Fruit fly (Drosophila melanogaster) whole organism, embryonic: ENCODE results near the gene CG43138.

ENCODE experiments used
- Abd-B ChIP-seq: fragments of 200-800 bp; sonication (Bioruptor generic); optimal IDR thresholded peaks from 2 replicates; lab custom pipeline; 2018; ENCODE audit warnings: missing biosample characterization, mild to moderate bottlenecking, missing genetic modification characterization, moderate library complexity
- Atf6 ChIP-seq: fragments of 200-800 bp; sonication (Bioruptor generic); IDR thresholded peaks from 2 replicates; pipeline ENCODE4 v1.3.6; 2022; ENCODE audit warnings: missing biosample characterization, missing genetic modification characterization
- CG11723 ChIP-seq: fragments of 200-800 bp; sonication (Bioruptor generic); optimal IDR thresholded peaks from 2 replicates; lab custom pipeline; 2017; ENCODE audit warnings: missing biosample characterization, mild to moderate bottlenecking, missing genetic modification characterization
- CG12659 ChIP-seq: fragments of 200-800 bp; sonication (Bioruptor generic); optimal IDR thresholded peaks from 3 replicates; lab custom pipeline; 2017; ENCODE audit warnings: mild to moderate bottlenecking, missing biosample characterization, missing genetic modification reagents, missing genetic modification characterization
- CG13287 ChIP-seq: fragments of 200-800 bp; sonication (Bioruptor generic); IDR thresholded peaks from 2 replicates; pipeline ENCODE4 v1.3.6; 2022; ENCODE audit warnings: missing biosample characterization, missing genetic modification characterization; ENCODE audit not compliant: partially characterized antibody
- CG14710 ChIP-seq: fragments of 200-800 bp; sonication (Bioruptor generic); optimal IDR thresholded peaks from 3 replicates; lab custom pipeline; 2019; ENCODE audit warnings: missing biosample characterization, mild to moderate bottlenecking, missing genetic modification characterization, moderate library complexity
- CG16813 ChIP-seq: fragments of 200-800 bp; sonication (Bioruptor generic); IDR thresholded peaks from 3 replicates; pipeline ENCODE4 v1.3.6; 2022; ENCODE audit warnings: missing biosample characterization, missing genetic modification characterization; ENCODE audit not compliant: partially characterized antibody
- CG16815 ChIP-seq: fragments of 200-800 bp; sonication (Bioruptor generic); optimal IDR thresholded peaks from 3 replicates; lab custom pipeline; 2017; ENCODE audit warnings: missing biosample characterization, mild to moderate bottlenecking, missing genetic modification characterization
- CG17385 ChIP-seq: fragments of 200-800 bp; sonication (Bioruptor generic); optimal IDR thresholded peaks from 3 replicates; lab custom pipeline; 2018; ENCODE audit warnings: missing biosample characterization, mild to moderate bottlenecking, missing genetic modification characterization
- CG18619 ChIP-seq: fragments of 200-800 bp; sonication (Bioruptor generic); optimal IDR thresholded peaks from 3 replicates; lab custom pipeline; 2017; ENCODE audit warnings: missing biosample characterization, mild to moderate bottlenecking, missing genetic modification characterization
- CG2678 ChIP-seq: fragments of 200-800 bp; sonication (Bioruptor generic); optimal IDR thresholded peaks from 3 replicates; lab custom pipeline; 2019; ENCODE audit warnings: missing biosample characterization, mild to moderate bottlenecking, missing genetic modification characterization, moderate library complexity
- CG34422 ChIP-seq: fragments of 200-800 bp; sonication (Bioruptor generic); IDR thresholded peaks from 3 replicates; pipeline ENCODE4 v1.3.6; 2022; ENCODE audit warnings: missing biosample characterization, missing genetic modification characterization
- CG4424 ChIP-seq: fragments of 200-800 bp; sonication (Bioruptor generic); optimal IDR thresholded peaks from 3 replicates; lab custom pipeline; 2016; ENCODE audit warnings: missing biosample characterization, missing genetic modification characterization
- CG8944 ChIP-seq: fragments of 200-800 bp; sonication (Bioruptor generic); optimal IDR thresholded peaks from 3 replicates; lab custom pipeline; 2016; ENCODE audit warnings: missing biosample characterization, missing genetic modification characterization
- CrebB ChIP-seq: fragments of 200-800 bp; sonication (Bioruptor generic); optimal IDR thresholded peaks from 3 replicates; lab custom pipeline; 2018; ENCODE audit warnings: missing biosample characterization, mild to moderate bottlenecking, missing genetic modification characterization
- Eip74EF ChIP-seq, 2 experiments: fragments of 200-800 bp in 1 of 2; fragments of >200 bp in 1 of 2; sonication (Bioruptor generic) in 1 of 2; optimal IDR thresholded peaks; 2 replicates each; lab custom pipeline; 2017 to 2019; ENCODE audit warnings: missing biosample characterization in 2 of 2, missing genetic modification characterization in 2 of 2, mild to moderate bottlenecking in 1 of 2, moderate library complexity in 1 of 2
- Fer2 ChIP-seq: fragments of 200-800 bp; sonication (Bioruptor generic); optimal IDR thresholded peaks from 2 replicates; lab custom pipeline; 2018; ENCODE audit warnings: missing biosample characterization, mild to moderate bottlenecking, missing genetic modification characterization, moderate library complexity
- HLH4C ChIP-seq: fragments of 200-800 bp; sonication (Bioruptor generic); IDR thresholded peaks from 3 replicates; pipeline ENCODE4 v1.3.6; 2022; ENCODE audit warnings: missing biosample characterization, missing genetic modification characterization; ENCODE audit not compliant: partially characterized antibody
- HmgD ChIP-seq: fragments of 200-800 bp; sonication (Bioruptor generic); optimal IDR thresholded peaks from 3 replicates; lab custom pipeline; 2016; ENCODE audit warnings: missing biosample characterization, missing genetic modification characterization
- Kr ChIP-seq: fragments of 200-800 bp; sonication (Bioruptor generic); optimal IDR thresholded peaks from 2 replicates; lab custom pipeline; 2017; ENCODE audit warnings: missing biosample characterization, mild to moderate bottlenecking, missing genetic modification characterization
- Lhr ChIP-seq: fragments of 200-800 bp; sonication (Bioruptor generic); optimal IDR thresholded peaks from 3 replicates; lab custom pipeline; 2017; ENCODE audit warnings: mild to moderate bottlenecking, missing biosample characterization, missing genetic modification reagents, missing genetic modification characterization
- NC2α ChIP-seq: fragments of 200-800 bp; sonication (Bioruptor generic); optimal IDR thresholded peaks from 2 replicates; lab custom pipeline; 2016; ENCODE audit warnings: missing biosample characterization, missing genetic modification characterization
- PHDP ChIP-seq: fragments of 200-800 bp; sonication (Bioruptor generic); optimal IDR thresholded peaks from 3 replicates; lab custom pipeline; 2018; ENCODE audit warnings: missing biosample characterization, mild to moderate bottlenecking, missing genetic modification characterization, moderate library complexity
- Pdp1 ChIP-seq, 2 experiments: fragments of 200-800 bp; sonication (Bioruptor generic); optimal IDR thresholded peaks; 3 replicates each; lab custom pipeline; 2016; ENCODE audit warnings: missing biosample characterization in 2 of 2, missing genetic modification characterization in 2 of 2, mild to moderate bottlenecking in 1 of 2, moderate library complexity in 1 of 2
- Scr ChIP-seq: fragments of 200-800 bp; sonication (Bioruptor generic); IDR thresholded peaks from 2 replicates; pipeline ENCODE4 v1.3.6; 2022; ENCODE audit warnings: missing biosample characterization, missing genetic modification characterization; ENCODE audit not compliant: partially characterized antibody
- Sin3A ChIP-seq: fragments of >200 bp; optimal IDR thresholded peaks from 2 replicates; lab custom pipeline; 2018
- Trl ChIP-seq, 3 experiments: fragments of >200 bp in 2 of 3; fragments of 200-800 bp in 1 of 3; sonication (Bioruptor generic) in 1 of 3; optimal IDR thresholded peaks; 2 replicates in 1 of 3; 3 replicates in 2 of 3; lab custom pipeline; 2016 to 2017; ENCODE audit warnings: missing biosample characterization in 1 of 3, missing genetic modification characterization in 1 of 3
- caup ChIP-seq: fragments of 200-800 bp; sonication (Bioruptor generic); optimal IDR thresholded peaks from 3 replicates; lab custom pipeline; 2017; ENCODE audit warnings: missing biosample characterization, mild to moderate bottlenecking, missing genetic modification characterization, moderate library complexity; ENCODE audit not compliant: severe bottlenecking
- dan ChIP-seq: fragments of 200-800 bp; sonication (Bioruptor generic); IDR thresholded peaks from 2 replicates; pipeline ENCODE4 v1.3.6; 2022; ENCODE audit warnings: missing biosample characterization, missing genetic modification characterization
- dimm ChIP-seq: fragments of 200-800 bp; sonication (Bioruptor generic); IDR thresholded peaks from 2 replicates; pipeline ENCODE4 v1.3.6; 2022; ENCODE audit warnings: missing biosample characterization, missing genetic modification characterization
- gce ChIP-seq: fragments of 200-800 bp; sonication (Bioruptor generic); IDR thresholded peaks from 3 replicates; pipeline ENCODE4 v1.3.6; 2022; ENCODE audit warnings: missing biosample characterization, missing genetic modification characterization
- grn ChIP-seq: fragments of 200-800 bp; sonication (Bioruptor generic); optimal IDR thresholded peaks from 3 replicates; lab custom pipeline; 2017; ENCODE audit warnings: missing biosample characterization, missing genetic modification characterization
- insv ChIP-seq, 2 experiments: fragments of 200-800 bp; sonication (Bioruptor generic); optimal IDR thresholded peaks; 3 replicates each; lab custom pipeline; 2016 to 2018; ENCODE audit warnings: missing biosample characterization in 2 of 2, missing genetic modification characterization in 2 of 2
- knrl ChIP-seq: fragments of 200-800 bp; sonication (Bioruptor generic); IDR thresholded peaks from 3 replicates; pipeline ENCODE4 v1.3.6; 2022; ENCODE audit warnings: missing biosample characterization, missing genetic modification characterization; ENCODE audit not compliant: partially characterized antibody
- nau ChIP-seq: fragments of 200-800 bp; sonication (Bioruptor generic); optimal IDR thresholded peaks from 3 replicates; lab custom pipeline; 2017; ENCODE audit warnings: missing biosample characterization, mild to moderate bottlenecking, missing genetic modification characterization, missing genetic modification reagents
- nerfin-2 ChIP-seq: fragments of 200-800 bp; sonication (Bioruptor generic); IDR thresholded peaks from 2 replicates; pipeline ENCODE4 v1.3.6; 2022; ENCODE audit warnings: missing biosample characterization, missing genetic modification characterization; ENCODE audit not compliant: partially characterized antibody
- pan ChIP-seq, 4 experiments: fragments of >200 bp in 3 of 4; fragments of 200-800 bp in 1 of 4; sonication (Bioruptor generic) in 1 of 4; optimal IDR thresholded peaks in 3 of 4; IDR thresholded peaks in 1 of 4; 2 replicates each; pipeline versions ENCODE4 v1.3.6 to Lab custom; 2017 to 2022; ENCODE audit warnings: missing biosample characterization in 2 of 4, missing genetic modification characterization in 2 of 4, mixed read lengths in 1 of 4
- peb ChIP-seq: fragments of 200-800 bp; sonication (Bioruptor generic); IDR thresholded peaks from 2 replicates; pipeline ENCODE4 v1.3.6; 2022; ENCODE audit warnings: missing biosample characterization, missing genetic modification characterization
- pros ChIP-seq: fragments of 200-800 bp; sonication (Bioruptor generic); optimal IDR thresholded peaks from 3 replicates; lab custom pipeline; 2019; ENCODE audit warnings: missing biosample characterization, mild to moderate bottlenecking, missing genetic modification characterization, moderate library complexity
- repo ChIP-seq: fragments of 200-800 bp; sonication (Bioruptor generic); optimal IDR thresholded peaks from 2 replicates; lab custom pipeline; 2016; ENCODE audit warnings: missing biosample characterization, missing genetic modification characterization
- sna ChIP-seq: fragments of 200-800 bp; sonication (Bioruptor generic); IDR thresholded peaks from 2 replicates; pipeline ENCODE4 v1.3.6; 2022; ENCODE audit warnings: missing biosample characterization, missing genetic modification characterization; ENCODE audit not compliant: partially characterized antibody
- so ChIP-seq: fragments of 200-800 bp; sonication (Bioruptor generic); IDR thresholded peaks from 3 replicates; pipeline ENCODE4 v1.3.6; 2022; ENCODE audit warnings: missing biosample characterization, missing genetic modification characterization
- sob ChIP-seq: fragments of 200-800 bp; sonication (Bioruptor generic); IDR thresholded peaks from 2 replicates; pipeline ENCODE4 v1.3.6; 2022; ENCODE audit warnings: missing biosample characterization, missing genetic modification characterization
- trh ChIP-seq: fragments of 200-800 bp; sonication (Bioruptor generic); optimal IDR thresholded peaks from 2 replicates; lab custom pipeline; 2016; ENCODE audit warnings: missing biosample characterization, missing genetic modification characterization
- tup ChIP-seq: fragments of 200-800 bp; sonication (Bioruptor generic); optimal IDR thresholded peaks from 2 replicates; lab custom pipeline; 2016; ENCODE audit warnings: missing biosample characterization, mild to moderate bottlenecking, missing genetic modification characterization, moderate library complexity
- tx ChIP-seq: fragments of 200-800 bp; sonication (Bioruptor generic); optimal IDR thresholded peaks from 2 replicates; lab custom pipeline; 2016; ENCODE audit warnings: missing biosample characterization, missing genetic modification characterization
- vnd ChIP-seq: fragments of 200-800 bp; sonication (Bioruptor generic); IDR thresholded peaks from 3 replicates; pipeline ENCODE4 v1.3.6; 2022; ENCODE audit warnings: missing biosample characterization, missing genetic modification characterization; ENCODE audit not compliant: partially characterized antibody
- yki ChIP-seq: fragments of >200 bp; optimal IDR thresholded peaks from 3 replicates; lab custom pipeline; 2018
- zf30C ChIP-seq: fragments of 200-800 bp; sonication (Bioruptor generic); optimal IDR thresholded peaks from 3 replicates; lab custom pipeline; 2018; ENCODE audit warnings: missing biosample characterization, mild to moderate bottlenecking, missing genetic modification characterization

Gene CG43138

DNA sequence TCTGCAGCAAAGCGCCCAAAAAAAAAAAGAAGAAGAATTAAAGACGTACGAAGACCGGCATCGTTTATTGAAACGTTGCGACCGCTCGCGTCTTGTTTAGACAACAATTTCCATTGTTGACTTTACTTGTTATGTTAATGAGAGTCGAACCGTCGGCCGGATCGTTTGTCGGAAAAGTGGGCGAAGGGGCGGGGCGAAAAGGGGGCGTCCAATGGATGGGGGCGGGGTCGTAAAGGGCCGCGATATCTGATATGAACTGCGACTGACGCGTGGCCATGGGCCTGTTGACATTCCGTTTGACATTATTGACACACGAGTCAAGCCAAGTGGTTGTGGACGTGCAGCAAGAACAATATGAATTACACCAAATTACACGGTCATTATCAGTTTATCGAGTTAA is 25.3 kb downstream of the CG43138 start (continued):
- TF ChIP-seq insv (GFP tag; optimal IDR thresholded peaks at IDR 0.05; lab: Kevin White, UChicago) (peak in 1 of 2 experiments; percentile 5), Trl (optimal IDR thresholded peaks at IDR 0.05; lab: Kevin White, UChicago) (no peak), Trl (GFP tag; optimal IDR thresholded peaks at IDR 0.05; lab: Kevin White, UChicago) (no peak), Sin3A (lab: Kevin White, UChicago) (no peak), NC2α (GFP tag; lab: Kevin White, UChicago) (no peak), CG2678 (tag; lab: Kevin White, UChicago) (peak; percentile 41), sob (0 out of 2 replicates have a peak, but pooled peaks have one; percentile 9), PHDP (tag; lab: Kevin White, UChicago) (peak; percentile 47), vnd (no peak), tx (no peak), Kr (GFP tag; lab: Kevin White, UChicago) (peak; percentile 84), pros (GFP tag; lab: Kevin White, UChicago) (peak; percentile 23), CrebB (tag; lab: Kevin White, UChicago) (no peak), grn (GFP tag; lab: Kevin White, UChicago) (peak; percentile 3), Abd-B (GFP tag; lab: Kevin White, UChicago) (no peak), Atf6 (GFP tag; lab: Robert Waterston, UW) (no peak), caup (GFP tag; lab: Kevin White, UChicago) (no peak), tup (GFP tag; lab: Kevin White, UChicago) (no peak), CG17385 (peak; percentile 62), dan (GFP tag; lab: Robert Waterston, UW) (no peak), CG8944 (GFP tag; lab: Kevin White, UChicago) (no peak), Eip74EF (GFP tag; optimal IDR thresholded peaks at IDR 0.05; lab: Kevin White, UChicago) (no peak), gce (GFP tag; lab: Robert Waterston, UW) (peak; percentile 63; the same call in 1 of the 3 replicates), Pdp1 (GFP tag; optimal IDR thresholded peaks at IDR 0.05; lab: Kevin White, UChicago) (no peak), peb (GFP tag; lab: Robert Waterston, UW) (no peak), Scr (GFP tag; lab: Robert Waterston, UW) (no peak), pan (optimal IDR thresholded peaks at IDR 0.05; lab: Kevin White, UChicago) (no peak), pan (GFP tag; optimal IDR thresholded peaks at IDR 0.05 in 1 of 2, IDR thresholded peaks at IDR 0.05 in 1 of 2) (peak in 1 of 2 experiments; percentile 40), HmgD (GFP tag; lab: Kevin White, UChicago) (no peak), so (GFP tag; lab: Robert Waterston, UW) (peak; percentile 67; the same call in 2 of the 3 replicates), zf30C (GFP tag; lab: Kevin White, UChicago) (no peak), nerfin-2 (GFP tag; lab: Robert Waterston, UW) (no peak), CG34422 (GFP tag; lab: Robert Waterston, UW) (no peak), yki (lab: Kevin White, UChicago) (no peak), Lhr (GFP tag; lab: Kevin White, UChicago) (peak; percentile 19), nau (peak; percentile 29), CG11723 (GFP tag; lab: Kevin White, UChicago) (peak; percentile 24), sna (no peak), knrl (GFP tag; lab: Robert Waterston, UW) (no peak), repo (GFP tag; lab: Kevin White, UChicago) (no peak), CG13287 (no peak), trh (GFP tag; lab: Kevin White, UChicago) (peak; percentile 12), CG16815 (GFP tag; lab: Kevin White, UChicago) (no peak), CG14710 (peak; percentile 58), Fer2 (tag; lab: Kevin White, UChicago) (no peak), HLH4C (no peak), CG12659 (GFP tag; lab: Kevin White, UChicago) (no peak), dimm (GFP tag; lab: Robert Waterston, UW) (no peak), CG18619 (GFP tag; lab: Kevin White, UChicago) (no peak), CG16813 (GFP tag; lab: Robert Waterston, UW) (no peak), CG4424 (GFP tag; lab: Kevin White, UChicago) (peak; percentile 6)
